Fruit fly (Drosophila melanogaster): ENCODE measurements around the gene Sol1.

The Sol1 gene

DNA sequence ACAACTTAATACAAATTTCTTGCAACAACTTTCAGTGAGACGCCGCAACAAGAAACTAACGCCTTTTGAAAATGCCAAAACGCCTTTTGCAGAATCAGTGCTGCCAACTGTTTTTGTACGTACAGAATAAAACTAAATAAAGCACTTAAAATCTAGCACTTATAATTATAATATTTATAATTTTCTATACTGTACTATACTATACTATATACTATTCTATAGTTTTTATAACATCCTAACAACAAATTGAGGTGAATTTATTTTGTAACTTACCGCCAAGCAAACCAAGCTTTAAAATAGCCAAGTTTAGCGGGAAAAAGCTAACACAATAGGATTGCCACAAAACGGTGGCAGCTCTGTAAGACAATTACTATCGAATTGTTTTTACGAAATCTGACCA lies 47.7 kb downstream of the Sol1 start, which contains the start of the genes Aos1 and Srlp (continued):
- TF ChIP-seq slou (GFP tag; optimal IDR thresholded peaks at IDR 0.05) (peak; percentile 17), dm (GFP tag; optimal IDR thresholded peaks at IDR 0.05) (no peak), tx (GFP tag; optimal IDR thresholded peaks at IDR 0.05) (no peak), D19B (GFP tag; optimal IDR thresholded peaks at IDR 0.05) (no peak), sens (GFP tag) (peak; percentile 67), CG10959 (GFP tag; IDR thresholded peaks at IDR 0.05) (no peak), CG10267 (tag; optimal IDR thresholded peaks at IDR 0.05) (peak; percentile 70), Nf-YC (tag; optimal IDR thresholded peaks at IDR 0.05) (peak; percentile 69), tin (GFP tag; optimal IDR thresholded peaks at IDR 0.05) (peak; percentile 47), CG31365 (tag; optimal IDR thresholded peaks at IDR 0.05) (no peak), Dref (GFP tag; IDR thresholded peaks at IDR 0.05) (no peak), insv (GFP tag; optimal IDR thresholded peaks at IDR 0.05) (peak in 1 of 2 experiments; percentile 23), peb (GFP tag; IDR thresholded peaks at IDR 0.05) (no peak), CG18476 (GFP tag; optimal IDR thresholded peaks at IDR 0.05) (no peak), CG4328 (GFP tag; optimal IDR thresholded peaks at IDR 0.05) (peak; percentile 12), CG43689 (GFP tag; IDR thresholded peaks at IDR 0.05) (no peak), odd (GFP tag; optimal IDR thresholded peaks at IDR 0.05) (no peak), CG3281 (GFP tag; optimal IDR thresholded peaks at IDR 0.05) (peak; percentile 50), D19A (tag; optimal IDR thresholded peaks at IDR 0.05) (peak; percentile 52), dmrt11E (tag; optimal IDR thresholded peaks at IDR 0.05) (peak; percentile 51), CG8089 (GFP tag; optimal IDR thresholded peaks at IDR 0.05) (no peak), NFAT (GFP tag; IDR thresholded peaks at IDR 0.05) (no peak), CG16779 (GFP tag; IDR thresholded peaks at IDR 0.05) (no peak), CG42726 (GFP tag; IDR thresholded peaks at IDR 0.05; ENCODE audit: partially characterized antibody) (no peak), bigmax (GFP tag; optimal IDR thresholded peaks at IDR 0.05) (no peak), CG12744 (GFP tag; optimal IDR thresholded peaks at IDR 0.05) (no peak), CG2202 (tag; optimal IDR thresholded peaks at IDR 0.05) (no peak), Sox100B (GFP tag; optimal IDR thresholded peaks at IDR 0.05) (no peak), NfI (GFP tag; optimal IDR thresholded peaks at IDR 0.05) (peak; percentile 46), Lhr (GFP tag; optimal IDR thresholded peaks at IDR 0.05) (peak; percentile 39), CG1603 (tag; optimal IDR thresholded peaks at IDR 0.05) (peak; percentile 9), p53 (GFP tag; optimal IDR thresholded peaks at IDR 0.05) (no peak), CG2712 (tag; optimal IDR thresholded peaks at IDR 0.05) (peak; percentile 76), CG3838 (GFP tag; optimal IDR thresholded peaks at IDR 0.05) (no peak), CG1647 (GFP tag; optimal IDR thresholded peaks at IDR 0.05) (peak; percentile 6), CG10462 (GFP tag; optimal IDR thresholded peaks at IDR 0.05) (no peak), trh (GFP tag; optimal IDR thresholded peaks at IDR 0.05) (no peak), Awh (GFP tag; IDR thresholded peaks at IDR 0.05) (no peak), sug (tag; optimal IDR thresholded peaks at IDR 0.05) (peak; percentile 79), CG13123 (GFP tag; optimal IDR thresholded peaks at IDR 0.05) (peak; percentile 19), wek (GFP tag; optimal IDR thresholded peaks at IDR 0.05) (no peak), CG12299 (tag; optimal IDR thresholded peaks at IDR 0.05) (peak; percentile 20), CG6272 (GFP tag; IDR thresholded peaks at IDR 0.05) (no peak), Atf6 (GFP tag; IDR thresholded peaks at IDR 0.05) (no peak), pros (GFP tag; optimal IDR thresholded peaks at IDR 0.05) (no peak), lbe (GFP tag; optimal IDR thresholded peaks at IDR 0.05) (peak; percentile 51), cad (GFP tag; optimal IDR thresholded peaks at IDR 0.05) (no peak), tup (GFP tag; optimal IDR thresholded peaks at IDR 0.05) (no peak), Bgb (GFP tag; IDR thresholded peaks at IDR 0.05; ENCODE audit: partially characterized antibody) (no peak), btn (GFP tag; optimal IDR thresholded peaks at IDR 0.05) (no peak), CG9215 (GFP tag; IDR thresholded peaks at IDR 0.05) (peak; percentile 58), CG11456 (GFP tag; IDR thresholded peaks at IDR 0.05) (no peak)

Measured in whole organism, embryonic.